Worm (Caenorhabditis elegans) whole organism, dauer: ENCODE results near the gene srh-4.

Source experiments
- unc-62 ChIP-seq: sonication (generic microtip); optimal IDR thresholded peaks from 2 replicates; lab custom pipeline; 2017; ENCODE audit warnings: missing biosample characterization, missing genetic modification reagents, missing genetic modification characterization

srh-4 gene

ce11 chrV:4035811-4036210 lies 25.5 kb downstream of the srh-4 start, which contains the start of gene C49G7.13:
C49G7.13 (plus strand) TSS chrV:4036111.
- no peak for TF ChIP-seq unc-62 (GFP tag; lab: Kevin White, UChicago)

DNA sequence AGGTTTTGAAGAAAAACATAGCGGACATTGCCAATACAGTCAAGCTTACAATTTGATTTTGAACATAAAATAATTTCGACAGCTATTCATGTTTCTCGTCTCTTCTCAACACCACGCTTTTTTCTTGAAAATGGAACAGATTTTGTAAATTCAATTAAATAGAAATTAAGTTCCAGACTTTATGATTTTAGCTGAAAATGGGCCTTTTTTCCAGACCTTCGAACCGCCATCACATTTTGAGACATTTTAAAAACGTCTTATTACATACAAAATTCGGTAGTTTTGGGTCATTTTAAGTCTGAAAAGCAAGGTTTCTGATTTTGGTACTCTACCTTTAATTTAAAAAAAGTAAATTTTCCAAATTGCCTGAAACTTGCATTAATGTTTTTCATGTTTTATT lies 27.8 kb downstream of the srh-4 start, which contains the start of gene C49G7.12:
TSS of gene C49G7.12 (plus strand) at position 301 of the 400 bp plus-strand sequence.
- no peak for TF ChIP-seq unc-62 (GFP tag; lab: Kevin White, UChicago)

ce11 chrV:4038557-4038956 lies 28.3 kb downstream of the srh-4 start:
- no peak for TF ChIP-seq unc-62 (GFP tag; lab: Kevin White, UChicago)

- TF ChIP-seq unc-62 (GFP tag; lab: Kevin White, UChicago) = no peak
Observed at ce11 chrV:4041853-4042424, 31.7 kb downstream of the srh-4 start, which contains the start of the genes C49G7.10 and irg-2. C49G7.10 (minus strand) TSS chrV:4042021. irg-2 (plus strand) TSS chrV:4042181.

ce11 chrV:4043632-4044031 lies 33.4 kb downstream of the srh-4 start, which contains the start of gene phat-3:
phat-3 (plus strand) TSS chrV:4043932.
- TF ChIP-seq unc-62 (GFP tag; lab: Kevin White, UChicago) = no peak

DNA sequence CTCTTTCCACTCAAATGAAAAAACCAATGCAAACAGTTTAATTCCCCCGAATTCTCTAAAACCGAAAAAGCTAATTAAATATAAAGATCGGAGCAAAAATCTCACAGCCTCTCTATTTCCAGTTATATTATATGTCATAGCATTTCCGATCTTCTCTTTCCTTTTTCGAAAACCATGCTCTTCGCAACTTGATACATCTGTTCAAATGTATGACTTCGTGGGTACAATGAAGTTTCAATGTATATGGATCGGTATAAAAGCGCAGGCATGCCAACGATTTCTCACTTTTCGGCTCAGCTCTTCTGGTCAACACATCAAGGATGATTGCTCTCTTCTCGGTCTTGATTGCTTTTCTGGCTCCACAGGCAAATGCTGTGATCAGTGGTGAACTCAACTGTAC lies 35.9 kb downstream of the srh-4 start, which contains the start of gene phat-7:
TSS of gene phat-7 (plus strand) at position 301 of the 400 bp plus-strand sequence.
- no peak for TF ChIP-seq unc-62 (GFP tag; lab: Kevin White, UChicago)

ce11 chrV:4047541-4047940 lies 37.3 kb downstream of the srh-4 start, which contains the start of gene srh-169:
srh-169 (plus strand) TSS chrV:4047841.
- no peak for TF ChIP-seq unc-62 (GFP tag; lab: Kevin White, UChicago)

- no peak for TF ChIP-seq unc-62 (GFP tag; lab: Kevin White, UChicago)
Observed at ce11 chrV:4055025-4055424, 44.8 kb downstream of the srh-4 start, which contains the start of gene djr-1.2. djr-1.2 (minus strand) TSS chrV:4055125.

ce11 chrV:4056203-4056602 lies 45.9 kb downstream of the srh-4 start:
- TF ChIP-seq unc-62 (GFP tag; lab: Kevin White, UChicago) = no peak
